Worm (Caenorhabditis elegans) whole organism, early embryonic: ENCODE results near the gene str-185.

ENCODE experiments used
- B0310.2 ChIP-seq: sonication (generic microtip); optimal IDR thresholded peaks from 2 replicates; lab custom pipeline; 2016; ENCODE audit warnings: mild to moderate bottlenecking, missing genetic modification characterization, missing compliant biosample characterization
- F13C5.2 ChIP-seq: sonication (generic microtip); optimal IDR thresholded peaks from 2 replicates; lab custom pipeline; 2017; ENCODE audit warnings: mild to moderate bottlenecking, missing genetic modification characterization, inconsistent platforms, missing compliant biosample characterization
- aly-1 ChIP-seq: sonication (generic microtip); optimal IDR thresholded peaks from 2 replicates; lab custom pipeline; 2016; ENCODE audit warnings: missing genetic modification characterization, missing compliant biosample characterization
- ama-1 ChIP-seq: fragments of 150-350 bp; optimal IDR thresholded peaks from 2 replicates; lab custom pipeline; 2014
- ceh-13 ChIP-seq: fragments of 200-800 bp; sonication (Bioruptor generic); optimal IDR thresholded peaks from 2 replicates; lab custom pipeline; 2018; ENCODE audit warnings: mild to moderate bottlenecking, missing genetic modification characterization, missing compliant biosample characterization
- ceh-36 ChIP-seq: sonication (generic microtip); optimal IDR thresholded peaks from 2 replicates; lab custom pipeline; 2016; ENCODE audit warnings: missing genetic modification characterization, inconsistent platforms, missing compliant biosample characterization
- ets-7 ChIP-seq: sonication (generic microtip); optimal IDR thresholded peaks from 2 replicates; lab custom pipeline; 2016; ENCODE audit warnings: missing genotype, missing genetic modification characterization, missing compliant biosample characterization
- flt-1 ChIP-seq: fragments of 200-800 bp; sonication (Bioruptor generic); IDR thresholded peaks from 2 replicates; pipeline ENCODE4 v1.3.6; 2022; ENCODE audit warnings: missing genetic modification characterization, missing compliant biosample characterization
- hmbx-1 ChIP-seq: sonication (generic microtip); optimal IDR thresholded peaks from 2 replicates; lab custom pipeline; 2016; ENCODE audit warnings: mild to moderate bottlenecking, missing genetic modification characterization, missing compliant biosample characterization
- hmg-4 ChIP-seq: fragments of 200-800 bp; sonication (Bioruptor generic); optimal IDR thresholded peaks from 2 replicates; lab custom pipeline; 2018; ENCODE audit warnings: mild to moderate bottlenecking, missing genetic modification characterization, missing compliant biosample characterization
- hnd-1 ChIP-seq: sonication (generic microtip); optimal IDR thresholded peaks from 2 replicates; lab custom pipeline; 2016; ENCODE audit warnings: missing genetic modification characterization, missing compliant biosample characterization
- pes-1 ChIP-seq: fragments of 200-800 bp; sonication (Bioruptor generic); IDR thresholded peaks from 2 replicates; pipeline ENCODE4 v1.3.6; 2022; ENCODE audit warnings: missing genetic modification reagents, missing genetic modification characterization, missing compliant biosample characterization
- scrt-1 ChIP-seq: fragments of 200-800 bp; sonication (Bioruptor generic); IDR thresholded peaks from 2 replicates; pipeline ENCODE4 v1.3.6; 2022; ENCODE audit warnings: missing genetic modification characterization, missing compliant biosample characterization
- sea-1 ChIP-seq: fragments of 200-800 bp; sonication (Bioruptor generic); conservative IDR thresholded peaks from 2 replicates; pipeline ENCODE4 v1.3.6; 2022; ENCODE audit warnings: missing genetic modification characterization, missing compliant biosample characterization
- tbx-11 ChIP-seq: fragments of 200-800 bp; sonication (Bioruptor generic); IDR thresholded peaks from 2 replicates; pipeline ENCODE4 v1.3.6; 2022; ENCODE audit warnings: missing genetic modification characterization, missing compliant biosample characterization
- tbx-37 ChIP-seq: fragments of 200-800 bp; sonication (Bioruptor generic); conservative IDR thresholded peaks from 2 replicates; pipeline ENCODE4 v1.3.6; 2022; ENCODE audit warnings: missing genetic modification reagents, missing genetic modification characterization, missing compliant biosample characterization
- tra-4 ChIP-seq: sonication (generic microtip); optimal IDR thresholded peaks from 2 replicates; lab custom pipeline; 2017; ENCODE audit warnings: missing genetic modification characterization, missing compliant biosample characterization

The str-185 gene

DNA sequence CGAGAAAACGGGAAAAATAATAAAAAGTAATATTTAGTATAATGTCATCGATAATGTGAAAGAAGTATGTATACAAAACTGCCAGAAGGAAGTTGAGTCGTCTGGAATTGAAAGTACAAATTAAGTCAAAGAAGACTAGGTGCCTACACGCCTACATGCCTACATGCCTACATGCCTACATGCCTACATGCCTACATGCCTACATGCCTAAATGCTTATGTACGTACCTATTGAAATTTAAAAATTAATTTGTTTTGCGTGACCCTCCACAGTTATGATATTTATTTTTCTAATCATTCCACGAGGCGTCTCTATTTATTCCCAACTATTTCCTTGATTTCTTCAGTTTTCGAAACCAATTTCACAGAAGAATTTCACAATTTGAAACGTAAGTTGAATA, at the start of gene str-185, which contains the start of gene R08C7.5:
str-185 (minus strand) TSS at position 101 of the 400 bp plus-strand sequence.
R08C7.5 (plus strand) TSS at position 329 of the 400 bp plus-strand sequence.
- TF ChIP-seq flt-1 (GFP tag; lab: Robert Waterston, UW) = no peak
- TF ChIP-seq scrt-1 (GFP tag; lab: Robert Waterston, UW) = no peak
- no peak for TF ChIP-seq hmg-4 (GFP tag; lab: Kevin White, UChicago)
- no peak for TF ChIP-seq tra-4
- no peak for TF ChIP-seq tbx-11 (GFP tag; lab: Robert Waterston, UW)
- no peak for TF ChIP-seq ama-1 (lab: Kevin White, UChicago)
- TF ChIP-seq hmbx-1 (tag; lab: Kevin White, UChicago) = no peak
- no peak for TF ChIP-seq hnd-1 (tag; lab: Kevin White, UChicago)
- no peak for TF ChIP-seq tbx-37 (GFP tag; lab: Robert Waterston, UW)

DNA sequence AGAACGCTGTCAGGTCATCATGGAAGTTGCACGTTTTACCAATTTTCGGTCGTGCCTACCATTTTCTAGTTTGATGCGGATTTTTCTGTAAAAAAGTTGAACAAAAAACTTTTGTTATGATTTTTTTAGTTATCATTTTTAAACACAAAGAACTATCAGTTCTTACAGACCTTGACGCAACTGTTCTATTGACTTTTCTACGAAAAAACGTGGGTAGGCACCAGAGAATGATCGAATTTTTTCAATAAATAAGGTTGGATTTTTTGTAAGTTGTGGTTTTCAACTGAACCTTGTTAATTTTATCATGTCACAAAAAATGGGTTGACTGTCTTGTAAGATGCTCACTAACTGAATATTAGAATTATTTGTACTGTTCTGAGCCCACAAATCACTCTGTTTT, 48.8 kb upstream of the str-185 start:
- TF ChIP-seq hnd-1 (tag; lab: Kevin White, UChicago) = no peak
- no peak for TF ChIP-seq ceh-36 (tag; lab: Kevin White, UChicago)
- no peak for TF ChIP-seq tra-4
- no peak for TF ChIP-seq pes-1
- no peak for TF ChIP-seq ceh-13 (GFP tag; lab: Kevin White, UChicago)
- TF ChIP-seq ama-1 (lab: Kevin White, UChicago) = no peak
- no peak for TF ChIP-seq B0310.2 (tag; lab: Kevin White, UChicago)

DNA sequence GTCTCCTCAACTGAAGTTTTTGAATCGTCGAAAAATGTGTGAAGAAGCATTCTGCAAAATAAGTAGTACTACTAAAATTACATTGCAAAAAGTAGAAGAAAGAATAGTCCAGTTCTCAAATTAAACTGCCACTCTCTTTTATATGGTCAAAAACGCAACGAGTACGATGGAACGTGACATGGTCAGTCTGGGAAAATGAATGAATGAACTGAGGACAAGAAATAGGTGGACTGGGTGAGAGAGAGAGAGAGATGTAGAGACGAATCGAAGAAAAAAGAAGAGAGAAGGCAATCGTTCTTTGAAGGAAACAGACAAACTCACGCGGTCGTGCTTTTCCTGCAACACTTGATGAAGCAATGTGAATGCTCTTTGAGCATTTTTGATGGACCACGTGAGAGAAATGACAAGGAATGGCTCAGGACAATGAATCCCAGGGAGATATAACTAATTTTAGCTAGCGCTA, 47.2 kb upstream of the str-185 start, which contains the start of gene M01H9.3:
M01H9.3 (minus strand) TSS at position 51 of the 463 bp plus-strand sequence.
- TF ChIP-seq pes-1 = no peak
- no peak for TF ChIP-seq B0310.2 (tag; lab: Kevin White, UChicago)
- no peak for TF ChIP-seq aly-1
- TF ChIP-seq ets-7 (tag; lab: Kevin White, UChicago) = no peak
- TF ChIP-seq scrt-1 (GFP tag; lab: Robert Waterston, UW) = no peak
- no peak for TF ChIP-seq hmbx-1 (tag; lab: Kevin White, UChicago)
- no peak for TF ChIP-seq ceh-36 (tag; lab: Kevin White, UChicago)
- no peak for TF ChIP-seq tra-4
- no peak for TF ChIP-seq tbx-11 (GFP tag; lab: Robert Waterston, UW)
- no peak for TF ChIP-seq hmg-4 (GFP tag; lab: Kevin White, UChicago)
- TF ChIP-seq F13C5.2 (tag; lab: Kevin White, UChicago) = no peak
- TF ChIP-seq ceh-13 (GFP tag; lab: Kevin White, UChicago) = no peak
- no peak for TF ChIP-seq ama-1 (lab: Kevin White, UChicago)
- no peak for TF ChIP-seq hnd-1 (tag; lab: Kevin White, UChicago)

DNA sequence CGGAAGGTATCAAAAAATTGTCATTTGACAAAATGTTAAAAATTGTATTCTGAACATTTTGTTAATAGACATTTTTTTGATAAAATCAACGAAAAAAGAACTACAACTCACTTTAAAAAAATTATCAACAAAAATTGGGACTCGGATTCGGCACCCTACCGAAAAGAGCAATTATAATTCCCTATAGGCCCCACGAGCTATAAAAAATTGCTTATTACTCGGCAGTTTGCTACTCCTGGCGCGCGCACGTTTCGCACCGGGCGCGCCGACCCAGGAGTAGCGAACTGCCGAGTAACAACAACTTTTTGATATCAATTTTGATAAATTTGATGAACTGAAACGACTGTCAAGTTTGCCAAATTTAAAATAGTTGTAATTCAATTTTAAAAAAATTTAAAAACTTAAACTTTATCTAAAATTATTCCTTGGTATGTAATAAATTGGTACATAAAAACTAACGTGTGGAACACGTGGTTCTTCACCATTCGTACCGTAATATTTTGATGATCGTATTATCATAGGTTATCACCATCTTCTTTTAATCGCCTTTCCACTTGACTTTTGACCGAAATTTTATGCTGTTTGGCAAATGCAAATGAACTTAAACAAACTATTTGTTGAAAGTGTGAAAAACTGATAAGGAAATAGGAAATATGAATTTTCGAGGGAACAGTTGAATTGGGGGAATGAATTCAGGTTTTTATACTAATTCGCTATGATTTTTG, 45.7 kb upstream of the str-185 start:
- TF ChIP-seq pes-1 (no peak), tra-4 (no peak), F13C5.2 (tag; lab: Kevin White, UChicago) (no peak), flt-1 (GFP tag; lab: Robert Waterston, UW) (no peak), scrt-1 (GFP tag; lab: Robert Waterston, UW) (no peak), tbx-11 (GFP tag; lab: Robert Waterston, UW) (no peak), sea-1 (GFP tag; lab: Robert Waterston, UW) (no peak), ama-1 (lab: Kevin White, UChicago) (no peak), ets-7 (tag; lab: Kevin White, UChicago) (no peak), aly-1 (no peak), hmbx-1 (tag; lab: Kevin White, UChicago) (no peak), ceh-13 (GFP tag; lab: Kevin White, UChicago) (no peak)

DNA sequence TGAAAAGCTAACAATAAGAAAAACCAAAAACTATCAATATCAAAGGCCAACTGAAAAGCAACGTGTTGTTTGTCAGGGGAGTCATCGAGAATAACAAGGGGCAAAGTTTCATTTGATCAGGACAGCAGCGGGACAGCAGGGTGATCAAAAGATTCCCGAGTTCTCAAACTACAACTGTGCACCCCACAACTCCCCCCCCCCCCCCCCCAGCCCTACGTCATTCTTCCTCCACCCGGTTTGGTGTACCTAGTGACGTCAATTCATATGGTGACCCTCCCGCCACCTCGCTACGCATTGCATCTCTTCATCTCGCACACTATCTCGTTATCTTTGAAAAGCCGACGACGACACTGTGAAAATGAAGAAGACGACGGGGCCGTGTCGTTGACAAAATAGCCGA, 44.0 kb upstream of the str-185 start:
- TF ChIP-seq sea-1 (GFP tag; lab: Robert Waterston, UW) (no peak), tra-4 (no peak), aly-1 (no peak), F13C5.2 (tag; lab: Kevin White, UChicago) (no peak), pes-1 (no peak), tbx-37 (GFP tag; lab: Robert Waterston, UW) (no peak), B0310.2 (tag; lab: Kevin White, UChicago) (no peak), hmbx-1 (tag; lab: Kevin White, UChicago) (no peak), ceh-36 (tag; lab: Kevin White, UChicago) (no peak), ama-1 (lab: Kevin White, UChicago) (no peak), tbx-11 (GFP tag; lab: Robert Waterston, UW) (no peak), scrt-1 (GFP tag; lab: Robert Waterston, UW) (no peak), hmg-4 (GFP tag; lab: Kevin White, UChicago) (no peak)

DNA sequence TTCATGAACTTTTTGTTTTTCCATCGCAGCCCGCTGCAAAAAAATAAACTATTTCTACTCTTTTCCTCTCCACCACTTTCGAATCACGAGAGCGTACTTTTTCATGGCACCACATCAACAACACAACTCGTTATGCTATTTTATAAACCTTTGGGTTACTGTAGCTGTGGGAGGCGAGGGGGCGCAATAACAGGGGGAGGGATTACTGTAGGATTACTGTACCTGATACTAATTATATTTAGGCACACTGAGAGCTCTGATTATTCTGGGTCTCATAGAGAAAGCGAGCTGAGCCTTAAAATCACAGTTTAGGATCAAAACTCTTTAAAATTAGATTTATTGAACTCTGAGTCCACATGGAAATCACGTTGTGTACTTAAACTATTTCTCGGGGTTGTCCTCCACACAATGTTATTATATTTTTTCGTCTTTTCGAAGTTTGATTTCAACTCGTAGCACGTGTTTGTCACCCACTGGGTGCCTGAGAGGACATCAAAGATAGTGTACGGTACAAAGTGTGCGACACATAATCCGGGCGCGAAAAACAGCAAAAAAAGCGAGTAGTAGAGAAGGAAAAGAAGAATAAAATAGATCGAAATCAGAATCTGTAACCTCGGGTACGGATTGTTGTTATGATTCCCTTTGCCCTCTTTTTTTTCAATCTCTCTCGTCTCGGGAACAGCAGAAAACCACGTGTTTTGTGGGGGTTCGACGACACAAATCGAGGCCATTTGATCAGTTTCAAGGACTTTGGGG, 42.8 kb upstream of the str-185 start:
- no peak for TF ChIP-seq aly-1
- TF ChIP-seq ets-7 (tag; lab: Kevin White, UChicago) = no peak
- TF ChIP-seq F13C5.2 (tag; lab: Kevin White, UChicago) = no peak
- TF ChIP-seq pes-1 = no peak
- TF ChIP-seq ceh-36 (tag; lab: Kevin White, UChicago) = no peak
- TF ChIP-seq tra-4 = no peak
- TF ChIP-seq tbx-37 (GFP tag; lab: Robert Waterston, UW) = no peak
